Worm (Caenorhabditis elegans): ENCODE data around the gene C47A4.1.

C47A4.1 gene

ce11 chrIV:13727865-13728264, 11.7 kb upstream of the C47A4.1 start:
- no peak for TF ChIP-seq ets-7 (tag; optimal IDR thresholded peaks at IDR 0.05)
- TF ChIP-seq ama-1 (optimal IDR thresholded peaks at IDR 0.05), result no peak
- no peak for TF ChIP-seq hmg-4 (GFP tag; optimal IDR thresholded peaks at IDR 0.05)

ce11 chrIV:13726630-13727029, 10.5 kb upstream of the C47A4.1 start, which contains the start of gene ent-4:
Gene ent-4, plus strand, starts transcription at chrIV:13726930.
- TF ChIP-seq hmg-4 (GFP tag; optimal IDR thresholded peaks at IDR 0.05), result no peak
- TF ChIP-seq F13C5.2 (tag; optimal IDR thresholded peaks at IDR 0.05), result no peak
- TF ChIP-seq scrt-1 (GFP tag; IDR thresholded peaks at IDR 0.05), result no peak
- TF ChIP-seq hnd-1 (tag; optimal IDR thresholded peaks at IDR 0.05), result no peak
- TF ChIP-seq tra-4 (tag; optimal IDR thresholded peaks at IDR 0.05), result no peak
- no peak for TF ChIP-seq tbx-11 (GFP tag; IDR thresholded peaks at IDR 0.05)
- TF ChIP-seq ama-1 (optimal IDR thresholded peaks at IDR 0.05), result no peak
- TF ChIP-seq hmbx-1 (tag; optimal IDR thresholded peaks at IDR 0.05), result no peak
- no peak for TF ChIP-seq flt-1 (GFP tag; IDR thresholded peaks at IDR 0.05)
- no peak for TF ChIP-seq pes-1 (GFP tag; IDR thresholded peaks at IDR 0.05)
- no peak for TF ChIP-seq aly-1 (tag; optimal IDR thresholded peaks at IDR 0.05)

- TF ChIP-seq hmbx-1 (tag; optimal IDR thresholded peaks at IDR 0.05) (no peak), tbx-37 (GFP tag; conservative IDR thresholded peaks at IDR 0.05) (no peak), ets-7 (tag; optimal IDR thresholded peaks at IDR 0.05) (no peak), F13C5.2 (tag; optimal IDR thresholded peaks at IDR 0.05) (no peak), hmg-4 (GFP tag; optimal IDR thresholded peaks at IDR 0.05) (no peak), B0310.2 (tag; optimal IDR thresholded peaks at IDR 0.05) (no peak), pes-1 (GFP tag; IDR thresholded peaks at IDR 0.05) (no peak), aly-1 (tag; optimal IDR thresholded peaks at IDR 0.05) (no peak), ceh-36 (tag; optimal IDR thresholded peaks at IDR 0.05) (no peak)
Measured at ce11 chrIV:13725201-13725600, 9.0 kb upstream of the C47A4.1 start.

ce11 chrIV:13721000-13721399, 4.8 kb upstream of the C47A4.1 start:
- TF ChIP-seq hmbx-1 (tag; optimal IDR thresholded peaks at IDR 0.05), result no peak
- no peak for TF ChIP-seq ama-1 (optimal IDR thresholded peaks at IDR 0.05)
- no peak for TF ChIP-seq tra-4 (tag; optimal IDR thresholded peaks at IDR 0.05)
- no peak for TF ChIP-seq tbx-11 (GFP tag; IDR thresholded peaks at IDR 0.05)
- TF ChIP-seq sea-1 (GFP tag; conservative IDR thresholded peaks at IDR 0.05), result no peak
- no peak for TF ChIP-seq scrt-1 (GFP tag; IDR thresholded peaks at IDR 0.05)
- no peak for TF ChIP-seq tbx-37 (GFP tag; conservative IDR thresholded peaks at IDR 0.05)
- no peak for TF ChIP-seq F13C5.2 (tag; optimal IDR thresholded peaks at IDR 0.05)
- TF ChIP-seq pes-1 (GFP tag; IDR thresholded peaks at IDR 0.05), result no peak
- TF ChIP-seq ceh-36 (tag; optimal IDR thresholded peaks at IDR 0.05), result no peak
- TF ChIP-seq hnd-1 (tag; optimal IDR thresholded peaks at IDR 0.05), result no peak
- no peak for TF ChIP-seq flt-1 (GFP tag; IDR thresholded peaks at IDR 0.05)
- no peak for TF ChIP-seq aly-1 (tag; optimal IDR thresholded peaks at IDR 0.05)
- no peak for TF ChIP-seq ceh-13 (GFP tag; optimal IDR thresholded peaks at IDR 0.05)
- no peak for TF ChIP-seq B0310.2 (tag; optimal IDR thresholded peaks at IDR 0.05)
- no peak for TF ChIP-seq ets-7 (tag; optimal IDR thresholded peaks at IDR 0.05)
- no peak for TF ChIP-seq hmg-4 (GFP tag; optimal IDR thresholded peaks at IDR 0.05)

- no peak for TF ChIP-seq sea-1 (GFP tag; conservative IDR thresholded peaks at IDR 0.05)
- no peak for TF ChIP-seq ets-7 (tag; optimal IDR thresholded peaks at IDR 0.05)
- no peak for TF ChIP-seq hnd-1 (tag; optimal IDR thresholded peaks at IDR 0.05)
- TF ChIP-seq hmbx-1 (tag; optimal IDR thresholded peaks at IDR 0.05), result no peak
- TF ChIP-seq F13C5.2 (tag; optimal IDR thresholded peaks at IDR 0.05), result no peak
- no peak for TF ChIP-seq ceh-36 (tag; optimal IDR thresholded peaks at IDR 0.05)
- no peak for TF ChIP-seq flt-1 (GFP tag; IDR thresholded peaks at IDR 0.05)
- no peak for TF ChIP-seq tbx-11 (GFP tag; IDR thresholded peaks at IDR 0.05)
- TF ChIP-seq B0310.2 (tag; optimal IDR thresholded peaks at IDR 0.05), result no peak
- no peak for TF ChIP-seq hmg-4 (GFP tag; optimal IDR thresholded peaks at IDR 0.05)
- no peak for TF ChIP-seq ama-1 (optimal IDR thresholded peaks at IDR 0.05)
- no peak for TF ChIP-seq ceh-13 (GFP tag; optimal IDR thresholded peaks at IDR 0.05)
- TF ChIP-seq pes-1 (GFP tag; IDR thresholded peaks at IDR 0.05), result no peak
- TF ChIP-seq scrt-1 (GFP tag; IDR thresholded peaks at IDR 0.05), result no peak
- no peak for TF ChIP-seq aly-1 (tag; optimal IDR thresholded peaks at IDR 0.05)
- TF ChIP-seq tra-4 (tag; optimal IDR thresholded peaks at IDR 0.05), result no peak
- TF ChIP-seq tbx-37 (GFP tag; conservative IDR thresholded peaks at IDR 0.05), result no peak
Measured at ce11 chrIV:13718918-13719317, 2.7 kb upstream of the C47A4.1 start.

- TF ChIP-seq F13C5.2 (tag; optimal IDR thresholded peaks at IDR 0.05) (no peak), hmbx-1 (tag; optimal IDR thresholded peaks at IDR 0.05) (no peak), hnd-1 (tag; optimal IDR thresholded peaks at IDR 0.05) (no peak), pes-1 (GFP tag; IDR thresholded peaks at IDR 0.05) (no peak), sea-1 (GFP tag; conservative IDR thresholded peaks at IDR 0.05) (no peak), scrt-1 (GFP tag; IDR thresholded peaks at IDR 0.05) (no peak)
Measured at ce11 chrIV:13716735-13717134, 556 bp upstream of the C47A4.1 start.

ce11 chrIV:13710367-13710766, 5.8 kb downstream of the C47A4.1 start:
- no peak for TF ChIP-seq hmbx-1 (tag; optimal IDR thresholded peaks at IDR 0.05)
- no peak for TF ChIP-seq scrt-1 (GFP tag; IDR thresholded peaks at IDR 0.05)
- TF ChIP-seq B0310.2 (tag; optimal IDR thresholded peaks at IDR 0.05), result no peak
- TF ChIP-seq pes-1 (GFP tag; IDR thresholded peaks at IDR 0.05), result no peak
- TF ChIP-seq aly-1 (tag; optimal IDR thresholded peaks at IDR 0.05), result no peak
- no peak for TF ChIP-seq ama-1 (optimal IDR thresholded peaks at IDR 0.05)
- no peak for TF ChIP-seq F13C5.2 (tag; optimal IDR thresholded peaks at IDR 0.05)
- no peak for TF ChIP-seq sea-1 (GFP tag; conservative IDR thresholded peaks at IDR 0.05)
- no peak for TF ChIP-seq ets-7 (tag; optimal IDR thresholded peaks at IDR 0.05)
- TF ChIP-seq ceh-36 (tag; optimal IDR thresholded peaks at IDR 0.05), result no peak
- TF ChIP-seq tbx-37 (GFP tag; conservative IDR thresholded peaks at IDR 0.05), result no peak
- no peak for TF ChIP-seq tbx-11 (GFP tag; IDR thresholded peaks at IDR 0.05)
- TF ChIP-seq flt-1 (GFP tag; IDR thresholded peaks at IDR 0.05), result no peak
- no peak for TF ChIP-seq tra-4 (tag; optimal IDR thresholded peaks at IDR 0.05)
- TF ChIP-seq hnd-1 (tag; optimal IDR thresholded peaks at IDR 0.05), result no peak
- no peak for TF ChIP-seq hmg-4 (GFP tag; optimal IDR thresholded peaks at IDR 0.05)
- no peak for TF ChIP-seq ceh-13 (GFP tag; optimal IDR thresholded peaks at IDR 0.05)
